Worm (Caenorhabditis elegans) whole organism, mixed stage, embryonic: Measurements from ENCODE around the gene tba-8.

ENCODE experiments used
- ces-1 ChIP-seq: fragments of 150-350 bp; optimal IDR thresholded peaks from 2 replicates; lab custom pipeline; 2014; ENCODE audit warnings: missing biosample characterization, missing genetic modification reagents, missing genetic modification characterization
- elt-3 ChIP-seq: fragments of 150-350 bp; optimal IDR thresholded peaks from 2 replicates; lab custom pipeline; 2014; ENCODE audit warnings: missing biosample characterization, missing genetic modification characterization
- lsy-2 ChIP-seq: fragments of 150-350 bp; optimal IDR thresholded peaks from 2 replicates; lab custom pipeline; 2014; ENCODE audit warnings: missing biosample characterization, missing genetic modification characterization
- nhr-12 ChIP-seq: fragments of 150-350 bp; optimal IDR thresholded peaks from 2 replicates; lab custom pipeline; 2014; ENCODE audit warnings: missing biosample characterization, missing genetic modification characterization
- nhr-237 ChIP-seq: fragments of 150-350 bp; optimal IDR thresholded peaks from 2 replicates; lab custom pipeline; 2014; ENCODE audit warnings: missing biosample characterization, missing genetic modification characterization
- nhr-76 ChIP-seq: sonication (generic microtip); optimal IDR thresholded peaks from 2 replicates; lab custom pipeline; 2017; ENCODE audit warnings: missing biosample characterization, missing genetic modification characterization
- pha-4 ChIP-seq: fragments of 150-350 bp; optimal IDR thresholded peaks from 2 replicates; lab custom pipeline; 2018; ENCODE audit warnings: missing biosample characterization, missing genetic modification reagents, missing genetic modification characterization
- snpc-4 ChIP-seq: fragments of 150-350 bp; optimal IDR thresholded peaks from 2 replicates; lab custom pipeline; 2014; ENCODE audit warnings: missing biosample characterization, missing genetic modification characterization
- unc-62 ChIP-seq: fragments of 150-350 bp; optimal IDR thresholded peaks from 2 replicates; lab custom pipeline; 2014; ENCODE audit warnings: missing biosample characterization, missing genetic modification reagents, missing genetic modification characterization
- ztf-11 ChIP-seq: fragments of 150-350 bp; optimal IDR thresholded peaks from 2 replicates; lab custom pipeline; 2014; ENCODE audit warnings: missing biosample characterization, missing genetic modification characterization

ce11 chrX:9409114-9409513 is 49.0 kb downstream of the tba-8 start:
- TF ChIP-seq pha-4 (no peak), ztf-11 (tag; lab: Kevin White, UChicago) (no peak), nhr-76 (no peak), snpc-4 (tag; lab: Kevin White, UChicago) (no peak), unc-62 (GFP tag; lab: Kevin White, UChicago) (no peak), elt-3 (tag; lab: Kevin White, UChicago) (no peak), ces-1 (GFP tag; lab: Kevin White, UChicago) (no peak), nhr-237 (tag; lab: Kevin White, UChicago) (no peak), nhr-12 (tag; lab: Kevin White, UChicago) (no peak), lsy-2 (tag; lab: Kevin White, UChicago) (no peak)
